Fruit fly (Drosophila melanogaster) whole organism, pupa: ENCODE results near the gene CG43403.

Experiments
- CG15710 ChIP-seq: fragments of 200-800 bp; sonication (Bioruptor generic); optimal IDR thresholded peaks from 2 replicates; lab custom pipeline; 2018; ENCODE audit warnings: missing biosample characterization, mild to moderate bottlenecking, missing genetic modification characterization, moderate library complexity
- CG17806 ChIP-seq: fragments of 200-800 bp; sonication (Bioruptor generic); optimal IDR thresholded peaks from 2 replicates; lab custom pipeline; 2018; ENCODE audit warnings: missing biosample characterization, mild to moderate bottlenecking, missing genetic modification characterization, moderate library complexity
- CG9948 ChIP-seq: fragments of 200-800 bp; sonication (Bioruptor generic); optimal IDR thresholded peaks from 2 replicates; lab custom pipeline; 2018; ENCODE audit warnings: missing biosample characterization, mild to moderate bottlenecking, missing genetic modification characterization, moderate library complexity
- EcR ChIP-seq: fragments of 200-800 bp; sonication (Bioruptor generic); optimal IDR thresholded peaks from 3 replicates; lab custom pipeline; 2019; ENCODE audit warnings: missing biosample characterization, missing genetic modification characterization, mild to moderate bottlenecking, moderate library complexity, missing genetic modification reagents
- Snoo ChIP-seq: fragments of 200-800 bp; sonication (Bioruptor generic); optimal IDR thresholded peaks from 3 replicates; lab custom pipeline; 2017; ENCODE audit warnings: missing biosample characterization, mild to moderate bottlenecking, missing genetic modification characterization, inconsistent platforms
- fd96Ca ChIP-seq: fragments of 200-800 bp; sonication (Bioruptor generic); IDR thresholded peaks from 3 replicates; pipeline ENCODE4 v1.3.6; 2022; ENCODE audit warnings: missing biosample characterization, missing genetic modification characterization

dm6 chr2L:2577361-2577737, 42.6 kb upstream of the CG43403 start, which contains the start of gene Elba2:
- TF ChIP-seq CG17806 (no peak), CG15710 (tag; lab: Kevin White, UChicago) (no peak), EcR (GFP tag; lab: Kevin White, UChicago) (no peak), Snoo (tag; lab: Kevin White, UChicago) (no peak), CG9948 (tag; lab: Kevin White, UChicago) (no peak), fd96Ca (no peak)
